Fruit fly (Drosophila melanogaster) whole organism, embryonic: Measurements from ENCODE around the gene Sec5.

Experiments
- Awh ChIP-seq: fragments of 200-800 bp; sonication (Bioruptor generic); IDR thresholded peaks from 2 replicates; pipeline ENCODE4, ENCODE4 v1.3.6; 2022; ENCODE audit warnings: missing biosample characterization, missing genetic modification characterization
- BEAF-32 ChIP-seq: fragments of 200-800 bp; sonication (Bioruptor generic); optimal IDR thresholded peaks from 3 replicates; lab custom pipeline; 2017; ENCODE audit warnings: missing biosample characterization, missing genetic modification characterization, mild to moderate bottlenecking, moderate library complexity, missing genetic modification reagents
- CG10147 ChIP-seq: fragments of 200-800 bp; sonication (Bioruptor generic); optimal IDR thresholded peaks from 2 replicates; lab custom pipeline; 2019; ENCODE audit warnings: missing biosample characterization, mild to moderate bottlenecking, missing genetic modification characterization, moderate library complexity
- CG11504 ChIP-seq: fragments of 200-800 bp; sonication (Bioruptor generic); optimal IDR thresholded peaks from 3 replicates; lab custom pipeline; 2019; ENCODE audit warnings: missing biosample characterization, mild to moderate bottlenecking, missing genetic modification characterization, moderate library complexity
- CG11723 ChIP-seq: fragments of 200-800 bp; sonication (Bioruptor generic); optimal IDR thresholded peaks from 2 replicates; lab custom pipeline; 2017; ENCODE audit warnings: missing biosample characterization, mild to moderate bottlenecking, missing genetic modification characterization
- CG1233 ChIP-seq: fragments of 200-800 bp; sonication (Bioruptor generic); optimal IDR thresholded peaks from 4 replicates; lab custom pipeline; 2018; ENCODE audit warnings: missing biosample characterization, mild to moderate bottlenecking, missing genetic modification characterization
- CG13287 ChIP-seq: fragments of 200-800 bp; sonication (Bioruptor generic); IDR thresholded peaks from 2 replicates; pipeline ENCODE4 v1.3.6; 2022; ENCODE audit warnings: missing biosample characterization, missing genetic modification characterization; ENCODE audit not compliant: partially characterized antibody
- CG15011 ChIP-seq: fragments of 200-800 bp; sonication (Bioruptor generic); optimal IDR thresholded peaks from 3 replicates; lab custom pipeline; 2018; ENCODE audit warnings: missing biosample characterization, mild to moderate bottlenecking, missing genetic modification characterization
- CG17359 ChIP-seq: fragments of 200-800 bp; sonication (Bioruptor generic); optimal IDR thresholded peaks from 3 replicates; lab custom pipeline; 2018; ENCODE audit warnings: missing biosample characterization, mild to moderate bottlenecking, missing genetic modification characterization, moderate library complexity
- CG17829 ChIP-seq: fragments of 200-800 bp; optimal IDR thresholded peaks from 2 replicates; lab custom pipeline; 2019; ENCODE audit warnings: missing biosample characterization, mild to moderate bottlenecking, missing genetic modification characterization, moderate library complexity
- CG2712 ChIP-seq: fragments of 200-800 bp; optimal IDR thresholded peaks from 3 replicates; lab custom pipeline; 2019; ENCODE audit warnings: missing biosample characterization, mild to moderate bottlenecking, missing genetic modification characterization, moderate library complexity
- CG30431 ChIP-seq: fragments of 200-800 bp; sonication (Bioruptor generic); optimal IDR thresholded peaks from 2 replicates; lab custom pipeline; 2017; ENCODE audit warnings: missing biosample characterization, missing genetic modification characterization
- CG3995 ChIP-seq: fragments of 200-800 bp; sonication (Bioruptor generic); optimal IDR thresholded peaks from 3 replicates; lab custom pipeline; 2016; ENCODE audit warnings: missing biosample characterization, missing genetic modification characterization
- CG8089 ChIP-seq: fragments of 200-800 bp; sonication (Bioruptor generic); optimal IDR thresholded peaks from 3 replicates; lab custom pipeline; 2016; ENCODE audit warnings: missing biosample characterization, missing genetic modification characterization
- CG8359 ChIP-seq: fragments of 200-800 bp; sonication (Bioruptor generic); optimal IDR thresholded peaks from 2 replicates; lab custom pipeline; 2017; ENCODE audit warnings: missing biosample characterization, mild to moderate bottlenecking, missing genetic modification characterization, borderline replicate concordance
- CG8944 ChIP-seq: fragments of 200-800 bp; sonication (Bioruptor generic); optimal IDR thresholded peaks from 3 replicates; lab custom pipeline; 2016; ENCODE audit warnings: missing biosample characterization, missing genetic modification characterization
- CG9817 ChIP-seq: fragments of 200-800 bp; sonication (Bioruptor generic); optimal IDR thresholded peaks from 2 replicates; lab custom pipeline; 2018; ENCODE audit warnings: missing biosample characterization, mild to moderate bottlenecking, missing genetic modification characterization, moderate library complexity
- Camta ChIP-seq: fragments of 200-800 bp; sonication (Bioruptor generic); optimal IDR thresholded peaks from 2 replicates; lab custom pipeline; 2016; ENCODE audit warnings: missing biosample characterization, missing genetic modification characterization
- Doc2 ChIP-seq: fragments of 200-800 bp; sonication (Bioruptor generic); IDR thresholded peaks from 2 replicates; pipeline ENCODE4 v1.3.6; 2022; ENCODE audit warnings: missing biosample characterization, missing genetic modification characterization
- Drgx ChIP-seq: fragments of 200-800 bp; sonication (Bioruptor generic); IDR thresholded peaks from 2 replicates; pipeline ENCODE4 v1.3.6; 2022; ENCODE audit warnings: missing biosample characterization, missing genetic modification characterization
- E2f2 ChIP-seq: fragments of 200-800 bp; sonication (Bioruptor generic); IDR thresholded peaks from 2 replicates; pipeline ENCODE4 v1.3.6; 2022; ENCODE audit warnings: missing biosample characterization, missing genetic modification characterization
- HLH54F ChIP-seq: fragments of 200-800 bp; sonication (Bioruptor generic); optimal IDR thresholded peaks from 3 replicates; lab custom pipeline; 2016; ENCODE audit warnings: missing biosample characterization, missing genetic modification characterization
- Six4 ChIP-seq: fragments of 200-800 bp; sonication (Bioruptor generic); optimal IDR thresholded peaks from 2 replicates; lab custom pipeline; 2016; ENCODE audit warnings: missing biosample characterization, missing genetic modification characterization
- TFAM ChIP-seq: fragments of 200-800 bp; sonication (Bioruptor generic); optimal IDR thresholded peaks from 2 replicates; lab custom pipeline; 2017; ENCODE audit warnings: missing biosample characterization, missing genetic modification characterization, inconsistent platforms
- ab ChIP-seq: fragments of 200-800 bp; sonication (Bioruptor generic); optimal IDR thresholded peaks from 2 replicates; lab custom pipeline; 2016; ENCODE audit warnings: missing biosample characterization, missing genetic modification characterization
- abd-A ChIP-seq: fragments of 200-800 bp; sonication (Bioruptor generic); optimal IDR thresholded peaks from 3 replicates; lab custom pipeline; 2019; ENCODE audit warnings: missing biosample characterization, mild to moderate bottlenecking, missing genetic modification characterization, moderate library complexity
- ato ChIP-seq: fragments of 200-800 bp; sonication (Bioruptor generic); IDR thresholded peaks from 2 replicates; pipeline ENCODE4 v1.3.6; 2022; ENCODE audit warnings: missing biosample characterization, missing genetic modification characterization; ENCODE audit not compliant: partially characterized antibody
- bbx ChIP-seq: fragments of 200-800 bp; sonication (Bioruptor generic); IDR thresholded peaks from 2 replicates; pipeline ENCODE4 v1.3.6; 2022; ENCODE audit warnings: missing biosample characterization, missing genetic modification characterization; ENCODE audit not compliant: partially characterized antibody
- bowl ChIP-seq: fragments of 200-800 bp; sonication (Bioruptor generic); IDR thresholded peaks from 2 replicates; pipeline ENCODE4 v1.3.6; 2022; ENCODE audit warnings: missing biosample characterization, missing genetic modification characterization
- cad ChIP-seq: fragments of >200 bp; optimal IDR thresholded peaks from 2 replicates; lab custom pipeline; 2017; ENCODE audit warnings: missing biosample characterization, missing genetic modification characterization
- caup ChIP-seq: fragments of 200-800 bp; sonication (Bioruptor generic); optimal IDR thresholded peaks from 3 replicates; lab custom pipeline; 2017; ENCODE audit warnings: missing biosample characterization, mild to moderate bottlenecking, missing genetic modification characterization, moderate library complexity; ENCODE audit not compliant: severe bottlenecking
- chif ChIP-seq, 2 experiments: fragments of 200-800 bp; sonication (Bioruptor generic); optimal IDR thresholded peaks; 3 replicates each; lab custom pipeline; 2016; ENCODE audit warnings: missing biosample characterization in 2 of 2, missing genetic modification characterization in 2 of 2
- crp ChIP-seq, 2 experiments: fragments of 200-800 bp; sonication (Bioruptor generic); optimal IDR thresholded peaks; 2 replicates in 1 of 2; 3 replicates in 1 of 2; lab custom pipeline; 2017; ENCODE audit warnings: missing biosample characterization in 2 of 2, missing genetic modification characterization in 2 of 2, mild to moderate bottlenecking in 1 of 2, moderate library complexity in 1 of 2
- dimm ChIP-seq: fragments of 200-800 bp; sonication (Bioruptor generic); IDR thresholded peaks from 2 replicates; pipeline ENCODE4 v1.3.6; 2022; ENCODE audit warnings: missing biosample characterization, missing genetic modification characterization
- ems ChIP-seq: fragments of 200-800 bp; sonication (Bioruptor generic); optimal IDR thresholded peaks from 3 replicates; lab custom pipeline; 2016; ENCODE audit warnings: missing biosample characterization, missing genetic modification characterization
- ewg ChIP-seq: fragments of 200-800 bp; sonication (Bioruptor generic); optimal IDR thresholded peaks from 3 replicates; lab custom pipeline; 2017; ENCODE audit warnings: mild to moderate bottlenecking, missing biosample characterization, missing genetic modification reagents, missing genetic modification characterization
- exex ChIP-seq: fragments of 200-800 bp; sonication (Bioruptor generic); optimal IDR thresholded peaks from 4 replicates; lab custom pipeline; 2018; ENCODE audit warnings: missing biosample characterization, mild to moderate bottlenecking, missing genetic modification characterization, moderate library complexity
- fd96Cb ChIP-seq: fragments of 200-800 bp; sonication (Bioruptor generic); optimal IDR thresholded peaks from 2 replicates; lab custom pipeline; 2018; ENCODE audit warnings: missing biosample characterization, mild to moderate bottlenecking, missing genetic modification characterization, moderate library complexity
- knrl ChIP-seq: fragments of 200-800 bp; sonication (Bioruptor generic); IDR thresholded peaks from 3 replicates; pipeline ENCODE4 v1.3.6; 2022; ENCODE audit warnings: missing biosample characterization, missing genetic modification characterization; ENCODE audit not compliant: partially characterized antibody
- lbe ChIP-seq: fragments of 200-800 bp; sonication (Bioruptor generic); optimal IDR thresholded peaks from 2 replicates; lab custom pipeline; 2016; ENCODE audit warnings: missing biosample characterization, mild to moderate bottlenecking, missing genetic modification characterization
- lmd ChIP-seq: fragments of 200-800 bp; sonication (Bioruptor generic); IDR thresholded peaks from 2 replicates; pipeline ENCODE4 v1.3.6; 2022; ENCODE audit warnings: missing biosample characterization, missing genetic modification characterization
- lov ChIP-seq, 2 experiments: fragments of 200-800 bp in 1 of 2; fragments of >200 bp in 1 of 2; sonication (Bioruptor generic) in 1 of 2; IDR thresholded peaks in 1 of 2; optimal IDR thresholded peaks in 1 of 2; 2 replicates in 1 of 2; 3 replicates in 1 of 2; pipeline versions ENCODE4 v1.3.6 to Lab custom; 2017 to 2022; ENCODE audit warnings: missing biosample characterization in 1 of 2, missing genetic modification characterization in 1 of 2
- luna ChIP-seq: fragments of 200-800 bp; sonication (Bioruptor generic); optimal IDR thresholded peaks from 2 replicates; lab custom pipeline; 2016; ENCODE audit warnings: missing biosample characterization, missing genetic modification characterization
- peb ChIP-seq: fragments of 200-800 bp; sonication (Bioruptor generic); IDR thresholded peaks from 2 replicates; pipeline ENCODE4 v1.3.6; 2022; ENCODE audit warnings: missing biosample characterization, missing genetic modification characterization
- repo ChIP-seq: fragments of 200-800 bp; sonication (Bioruptor generic); optimal IDR thresholded peaks from 2 replicates; lab custom pipeline; 2016; ENCODE audit warnings: missing biosample characterization, missing genetic modification characterization
- scrt ChIP-seq: fragments of 200-800 bp; sonication (Bioruptor generic); optimal IDR thresholded peaks from 2 replicates; lab custom pipeline; 2018; ENCODE audit warnings: missing biosample characterization, mild to moderate bottlenecking, missing genetic modification characterization, moderate library complexity
- sd ChIP-seq: fragments of 200-800 bp; sonication (Bioruptor generic); optimal IDR thresholded peaks from 3 replicates; lab custom pipeline; 2018; ENCODE audit warnings: missing biosample characterization, mild to moderate bottlenecking, missing genetic modification characterization, moderate library complexity
- ssp ChIP-seq: fragments of 200-800 bp; sonication (Bioruptor generic); IDR thresholded peaks from 2 replicates; pipeline ENCODE4 v1.3.6; 2022; ENCODE audit warnings: missing biosample characterization, missing genetic modification characterization
- tin ChIP-seq: fragments of 200-800 bp; sonication (Bioruptor generic); optimal IDR thresholded peaks from 3 replicates; lab custom pipeline; 2016; ENCODE audit warnings: missing biosample characterization, missing genetic modification characterization
- trem ChIP-seq: fragments of 200-800 bp; optimal IDR thresholded peaks from 3 replicates; lab custom pipeline; 2019; ENCODE audit warnings: missing biosample characterization, mild to moderate bottlenecking, missing genetic modification characterization, moderate library complexity

Sec5 gene

DNA sequence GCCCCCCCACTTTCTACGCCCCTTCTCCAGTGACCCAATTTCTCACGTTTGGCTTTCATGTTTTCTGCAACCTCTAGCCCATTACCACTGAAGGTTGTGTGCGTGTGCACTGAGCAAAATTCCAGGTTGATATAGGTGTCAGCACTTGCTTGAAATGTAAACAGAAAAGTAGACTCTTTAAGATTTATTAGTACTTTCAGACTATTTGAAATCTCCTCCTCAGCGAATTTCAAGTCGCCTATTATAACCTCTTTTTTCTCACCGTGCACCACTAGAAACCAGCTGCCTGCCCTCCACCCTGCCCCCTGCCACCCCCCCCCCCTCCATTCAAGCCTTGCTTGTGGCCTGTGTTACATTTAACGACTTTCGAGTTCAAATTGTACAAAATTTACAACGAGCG is 22.0 kb upstream of the Sec5 start (continued):
- peak; percentile 12 to 39 for TF ChIP-seq chif (GFP tag; optimal IDR thresholded peaks at IDR 0.05; lab: Kevin White, UChicago)
- no peak for TF ChIP-seq knrl
- no peak for TF ChIP-seq sd (tag; lab: Kevin White, UChicago)
- peak; percentile 38 for TF ChIP-seq CG30431 (GFP tag; lab: Kevin White, UChicago)
- no peak for TF ChIP-seq CG13287 (GFP tag; lab: Robert Waterston, UW)
- TF ChIP-seq E2f2 (GFP tag; lab: Robert Waterston, UW) = peak; percentile 31; the same call in 1 of the 2 replicates
- peak; percentile 9 for TF ChIP-seq Camta (GFP tag; lab: Kevin White, UChicago)
- TF ChIP-seq caup (GFP tag; lab: Kevin White, UChicago) = no peak
- no peak for TF ChIP-seq repo (GFP tag; lab: Kevin White, UChicago)
- TF ChIP-seq abd-A (tag; lab: Kevin White, UChicago) = no peak
- no peak for TF ChIP-seq lov (optimal IDR thresholded peaks at IDR 0.05; lab: Kevin White, UChicago)
- 0 out of 3 replicates have a peak, but pooled peaks have one; percentile 40 for TF ChIP-seq lov (GFP tag; IDR thresholded peaks at IDR 0.05; lab: Robert Waterston, UW)
- TF ChIP-seq CG8944 (GFP tag; lab: Kevin White, UChicago) = peak; percentile 14
- no peak for TF ChIP-seq crp (GFP tag; optimal IDR thresholded peaks at IDR 0.05; lab: Kevin White, UChicago)
- TF ChIP-seq dimm (GFP tag; lab: Robert Waterston, UW) = no peak
- peak; percentile 66 for TF ChIP-seq lmd (GFP tag; lab: Robert Waterston, UW)
- TF ChIP-seq bbx (GFP tag; lab: Robert Waterston, UW) = no peak
- TF ChIP-seq Six4 (GFP tag; lab: Kevin White, UChicago) = no peak
- no peak for TF ChIP-seq HLH54F (GFP tag; lab: Kevin White, UChicago)
- TF ChIP-seq CG11723 (GFP tag; lab: Kevin White, UChicago) = no peak
- no peak for TF ChIP-seq CG8359 (GFP tag; lab: Kevin White, UChicago)
- no peak for TF ChIP-seq CG9817 (tag; lab: Kevin White, UChicago)
- TF ChIP-seq tin (GFP tag; lab: Kevin White, UChicago) = peak; percentile 32
- no peak for TF ChIP-seq cad (GFP tag; lab: Kevin White, UChicago)
- no peak for TF ChIP-seq ems (GFP tag; lab: Kevin White, UChicago)
- peak; percentile 47; the same call in 1 of the 2 replicates for TF ChIP-seq Drgx (GFP tag; lab: Robert Waterston, UW)
- TF ChIP-seq bowl = no peak
- TF ChIP-seq CG3995 (GFP tag; lab: Kevin White, UChicago) = no peak
- TF ChIP-seq CG10147 = no peak
- TF ChIP-seq ab (GFP tag; lab: Kevin White, UChicago) = no peak
- TF ChIP-seq luna (GFP tag; lab: Kevin White, UChicago) = no peak
- peak; percentile 38 for TF ChIP-seq CG17829 (tag; lab: Kevin White, UChicago)
- peak; percentile 47 for TF ChIP-seq ewg (GFP tag; lab: Kevin White, UChicago)
- TF ChIP-seq peb = peak; percentile 52; the same call in 1 of the 2 replicates
- TF ChIP-seq CG17359 (tag; lab: Kevin White, UChicago) = peak; percentile 59
- no peak for TF ChIP-seq lbe (GFP tag; lab: Kevin White, UChicago)
- no peak for TF ChIP-seq Awh (GFP tag; lab: Robert Waterston, UW)
- TF ChIP-seq ssp = peak; percentile 53; the same call in 1 of the 2 replicates
- peak; percentile 4 for TF ChIP-seq CG1233 (GFP tag; lab: Kevin White, UChicago)
- TF ChIP-seq CG15011 (GFP tag; lab: Kevin White, UChicago) = no peak
- peak; percentile 60 for TF ChIP-seq CG11504 (tag; lab: Kevin White, UChicago)
- TF ChIP-seq Doc2 = no peak
- TF ChIP-seq CG8089 (GFP tag; lab: Kevin White, UChicago) = no peak
- TF ChIP-seq exex (tag; lab: Kevin White, UChicago) = no peak
- TF ChIP-seq scrt (GFP tag; lab: Kevin White, UChicago) = no peak
- no peak for TF ChIP-seq BEAF-32 (GFP tag; lab: Kevin White, UChicago)
- TF ChIP-seq TFAM (GFP tag; lab: Kevin White, UChicago) = no peak
- peak; percentile 53 for TF ChIP-seq fd96Cb (tag; lab: Kevin White, UChicago)
- TF ChIP-seq trem (tag; lab: Kevin White, UChicago) = peak; percentile 7
- no peak for TF ChIP-seq ato (GFP tag; lab: Robert Waterston, UW)
- peak; percentile 63 for TF ChIP-seq CG2712
